Worm (Caenorhabditis elegans): ENCODE results near the gene ocr-1.

The ocr-1 gene

DNA sequence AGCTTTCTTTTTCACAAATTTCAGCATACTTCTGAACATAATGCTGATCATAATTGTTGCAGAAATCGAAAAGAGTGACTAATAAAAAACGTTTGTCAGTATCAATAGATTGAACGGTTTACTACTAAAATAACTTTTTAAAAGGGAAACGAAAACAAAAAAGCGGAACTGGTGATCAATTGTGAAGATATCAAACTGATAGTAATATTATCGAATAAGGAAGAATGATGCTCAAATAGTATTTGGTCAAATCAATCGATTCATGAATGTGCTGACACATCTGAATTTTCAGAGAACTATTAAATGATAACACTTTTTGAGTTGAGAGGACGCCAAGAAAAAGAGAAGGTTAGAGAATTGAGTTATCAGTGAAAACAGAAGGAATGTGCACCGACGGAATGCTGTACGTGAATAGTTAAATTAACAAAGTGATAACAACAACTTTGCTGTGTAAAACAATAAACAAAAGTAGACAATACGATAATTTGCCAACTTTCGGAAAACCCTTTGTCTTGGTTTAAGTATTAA lies 12.4 kb downstream of the ocr-1 start, which contains the start of gene D1054.5:
Gene D1054.5, minus strand, starts transcription at position 51 of the 528 bp plus-strand sequence.
- no peak for TF ChIP-seq ceh-45 (GFP tag; IDR thresholded peaks at IDR 0.05)
- TF ChIP-seq zip-5 (tag; optimal IDR thresholded peaks at IDR 0.05): no peak
- TF ChIP-seq dmd-4 (tag; optimal IDR thresholded peaks at IDR 0.05; ENCODE audit: borderline replicate concordance): no peak
- no peak for TF ChIP-seq tbx-7 (tag; optimal IDR thresholded peaks at IDR 0.05)
- no peak for TF ChIP-seq ceh-30 (tag; optimal IDR thresholded peaks at IDR 0.05)
- peak; percentile 56 for TF ChIP-seq elt-2 (tag; optimal IDR thresholded peaks at IDR 0.05)
- no peak for TF ChIP-seq syd-9 (tag; optimal IDR thresholded peaks at IDR 0.05)
- no peak for TF ChIP-seq hlh-13 (GFP tag; optimal IDR thresholded peaks at IDR 0.05)

DNA sequence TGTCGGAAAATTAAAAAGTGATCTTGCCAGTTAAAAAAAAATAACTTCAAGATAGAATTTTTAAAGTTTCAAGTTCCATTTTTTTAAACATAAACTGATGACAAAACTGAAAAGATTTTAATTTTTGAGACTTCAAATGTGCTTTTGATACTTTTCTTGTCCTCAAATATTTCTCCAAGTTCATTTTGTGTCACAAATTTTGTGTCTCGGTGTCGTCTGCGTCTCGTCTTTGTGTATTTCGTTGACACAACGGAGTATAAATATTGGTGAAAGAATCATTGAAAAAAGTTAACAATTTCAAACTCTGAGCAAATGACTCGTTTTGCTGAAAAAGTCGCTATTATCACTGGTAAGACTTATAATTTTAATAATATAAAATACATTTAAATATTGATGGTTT lies 19.8 kb downstream of the ocr-1 start, which contains the start of gene D1054.8:
Gene D1054.8, plus strand, starts transcription at position 301 of the 400 bp plus-strand sequence.
- no peak for TF ChIP-seq fax-1 (tag; optimal IDR thresholded peaks at IDR 0.05)
- TF ChIP-seq fkh-6 (tag; optimal IDR thresholded peaks at IDR 0.05): no peak
- TF ChIP-seq unc-86 (tag; optimal IDR thresholded peaks at IDR 0.05): no peak
- no peak for TF ChIP-seq ets-4 (tag; optimal IDR thresholded peaks at IDR 0.05)
- TF ChIP-seq F13H6.1 (tag; optimal IDR thresholded peaks at IDR 0.05): no peak
- TF ChIP-seq unc-55 (GFP tag; optimal IDR thresholded peaks at IDR 0.05): no peak
- TF ChIP-seq npax-4 (tag; optimal IDR thresholded peaks at IDR 0.05): no peak
- no peak for TF ChIP-seq mec-3 (tag; optimal IDR thresholded peaks at IDR 0.05; ENCODE audit: borderline replicate concordance)
- no peak for TF ChIP-seq syd-9 (tag; optimal IDR thresholded peaks at IDR 0.05)
- no peak for TF ChIP-seq elt-4 (tag; optimal IDR thresholded peaks at IDR 0.05)
- TF ChIP-seq ceh-18 (tag; optimal IDR thresholded peaks at IDR 0.05): no peak
- no peak for TF ChIP-seq madf-2 (tag; optimal IDR thresholded peaks at IDR 0.05)
- TF ChIP-seq ceh-19 (GFP tag; optimal IDR thresholded peaks at IDR 0.05): no peak
- no peak for TF ChIP-seq ceh-31 (tag; optimal IDR thresholded peaks at IDR 0.05)

DNA sequence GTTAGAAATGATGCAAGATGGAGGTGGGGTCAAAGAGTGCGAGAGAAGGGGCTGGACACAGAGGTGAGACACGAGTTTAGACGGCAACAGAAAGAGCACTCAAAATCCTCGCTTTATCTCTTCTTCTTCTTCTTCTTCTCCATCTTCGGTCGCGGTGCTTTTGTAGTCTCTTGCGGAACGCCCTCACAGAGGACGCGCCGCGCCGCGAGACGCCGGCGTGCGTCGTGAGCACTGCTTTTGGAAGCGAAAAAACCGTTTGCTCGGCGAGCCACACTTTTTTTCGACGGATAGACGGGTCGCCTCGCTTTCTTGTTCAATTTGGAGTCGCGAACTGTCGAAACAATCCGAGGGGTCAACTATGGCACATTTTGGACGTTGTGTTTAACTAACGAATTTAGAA lies 26.8 kb downstream of the ocr-1 start, which contains the start of gene D1054.9:
Gene D1054.9, minus strand, starts transcription at position 137 of the 400 bp plus-strand sequence.
- TF ChIP-seq ceh-2 (tag; optimal IDR thresholded peaks at IDR 0.05) (no peak), ceh-48 (tag; optimal IDR thresholded peaks at IDR 0.05) (no peak), ceh-19 (GFP tag; optimal IDR thresholded peaks at IDR 0.05) (no peak), ama-1 (optimal IDR thresholded peaks at IDR 0.05) (no peak), hlh-8 (tag; optimal IDR thresholded peaks at IDR 0.05) (no peak), pros-1 (tag; optimal IDR thresholded peaks at IDR 0.05) (no peak), ceh-22 (tag; optimal IDR thresholded peaks at IDR 0.05) (no peak)

ce11 chrV:10792775-10793174 lies 28.6 kb downstream of the ocr-1 start, which contains the start of gene D1054.10:
TSS of gene D1054.10 (minus strand) at chrV:10792875.
- TF ChIP-seq odd-2 (tag; optimal IDR thresholded peaks at IDR 0.05) (no peak), hlh-30 (tag; optimal IDR thresholded peaks at IDR 0.05; ENCODE audit: insufficient read depth) (no peak), hlh-13 (GFP tag; optimal IDR thresholded peaks at IDR 0.05) (no peak), pax-1 (tag; optimal IDR thresholded peaks at IDR 0.05) (no peak), tbx-2 (tag; optimal IDR thresholded peaks at IDR 0.05) (no peak), rnt-1 (tag; optimal IDR thresholded peaks at IDR 0.05) (no peak), tbx-7 (tag; optimal IDR thresholded peaks at IDR 0.05) (no peak), nhr-232 (tag; optimal IDR thresholded peaks at IDR 0.05) (no peak), gmeb-2 (tag; optimal IDR thresholded peaks at IDR 0.05) (no peak), nfya-1 (tag; optimal IDR thresholded peaks at IDR 0.05) (no peak), sdc-2 (tag; optimal IDR thresholded peaks at IDR 0.05) (no peak)

ce11 chrV:10793498-10793897 lies 29.3 kb downstream of the ocr-1 start, which contains the start of gene ule-3:
TSS of gene ule-3 (plus strand) at chrV:10793798.
- TF ChIP-seq ceh-6 (GFP tag; optimal IDR thresholded peaks at IDR 0.05): no peak
- TF ChIP-seq tbx-2 (tag; optimal IDR thresholded peaks at IDR 0.05): no peak
- TF ChIP-seq rnt-1 (tag; optimal IDR thresholded peaks at IDR 0.05): no peak
- TF ChIP-seq elt-4 (tag; optimal IDR thresholded peaks at IDR 0.05): no peak
- no peak for TF ChIP-seq lim-6 (tag; optimal IDR thresholded peaks at IDR 0.05)
- TF ChIP-seq syd-9 (tag; optimal IDR thresholded peaks at IDR 0.05): no peak
- no peak for TF ChIP-seq lin-11 (tag; optimal IDR thresholded peaks at IDR 0.05)
- no peak for TF ChIP-seq ceh-24 (tag; optimal IDR thresholded peaks at IDR 0.05)
- TF ChIP-seq unc-3 (GFP tag; conservative IDR thresholded peaks at IDR 0.05): no peak
- TF ChIP-seq unc-3 (tag; optimal IDR thresholded peaks at IDR 0.05): no peak
- TF ChIP-seq pax-1 (tag; optimal IDR thresholded peaks at IDR 0.05): no peak
- no peak for TF ChIP-seq hlh-8 (tag; optimal IDR thresholded peaks at IDR 0.05)
- no peak for TF ChIP-seq pros-1 (tag; optimal IDR thresholded peaks at IDR 0.05)
- no peak for TF ChIP-seq ceh-22 (tag; optimal IDR thresholded peaks at IDR 0.05)
- TF ChIP-seq hlh-15 (tag; optimal IDR thresholded peaks at IDR 0.05): no peak
- TF ChIP-seq K02D7.2 (tag; optimal IDR thresholded peaks at IDR 0.05): no peak
- no peak for TF ChIP-seq dmd-4 (tag; optimal IDR thresholded peaks at IDR 0.05; ENCODE audit: borderline replicate concordance)
